Worm (Caenorhabditis elegans): ENCODE data around the gene K11H12.10.

DNA sequence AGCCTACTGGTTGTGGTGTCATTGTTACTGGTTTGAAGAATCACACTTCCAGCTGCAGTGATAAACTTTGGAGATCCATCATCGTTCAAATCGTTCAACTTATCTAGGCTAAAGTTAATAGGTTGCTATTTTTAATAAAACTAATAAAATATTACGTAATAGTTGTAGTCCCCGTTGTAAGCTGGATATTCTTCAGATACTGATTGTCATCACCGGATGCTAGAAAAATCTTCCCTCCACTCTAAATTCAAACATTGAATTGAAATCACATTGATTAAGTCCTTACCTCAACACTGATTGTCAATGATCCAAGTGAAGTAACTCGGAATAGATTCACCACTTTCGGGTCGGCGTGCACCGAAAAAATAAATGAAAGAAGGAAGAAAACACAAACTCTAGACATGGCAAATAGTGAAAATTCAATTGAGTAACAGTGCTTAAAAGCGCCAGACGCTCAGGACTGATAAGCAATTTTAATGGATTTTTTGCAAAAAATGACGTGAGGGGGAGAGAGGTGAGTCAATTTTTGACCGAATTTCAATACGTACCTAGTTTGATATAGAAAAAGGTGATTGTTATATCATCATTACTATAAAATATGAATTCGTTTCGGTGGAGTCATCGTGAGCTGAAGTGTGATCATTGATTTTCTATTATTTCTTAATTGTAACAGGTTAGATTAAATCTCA is at the start of gene K11H12.10, which contains the start of gene K11H12.4:
- TF ChIP-seq unc-62 (GFP tag; optimal IDR thresholded peaks at IDR 0.05) (no peak), unc-39 (tag; optimal IDR thresholded peaks at IDR 0.05) (no peak)
